Fruit fly (Drosophila melanogaster): ENCODE data around the gene CG13403.

DNA sequence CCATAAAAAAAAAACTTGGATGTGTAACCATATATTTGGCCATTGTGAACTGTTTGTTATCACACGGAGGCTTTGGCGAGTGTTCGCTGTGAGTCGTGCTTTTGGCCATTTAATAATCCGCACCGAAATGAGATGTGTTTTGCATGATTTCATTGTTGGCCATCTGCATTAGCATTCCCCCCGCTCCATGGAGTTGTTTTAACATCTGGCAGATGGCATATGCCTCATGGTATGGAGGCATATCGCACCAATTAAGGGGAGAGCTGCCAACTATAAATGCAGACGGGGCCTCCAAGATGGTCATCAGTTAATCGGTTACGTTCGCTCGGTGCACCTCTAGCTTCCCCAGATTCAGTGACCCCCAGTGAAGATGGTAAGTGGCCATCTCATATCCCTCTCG is 11.1 kb downstream of the CG13403 start, which contains the start of gene CG11584:
- TF ChIP-seq Dll (optimal IDR thresholded peaks at IDR 0.05) (no peak), CG8478 (optimal IDR thresholded peaks at IDR 0.05) (no peak), EcR (GFP tag; optimal IDR thresholded peaks at IDR 0.05) (no peak), pan (optimal IDR thresholded peaks at IDR 0.05) (no peak)
